Worm (Caenorhabditis elegans) whole organism, L1 larva: Measurements from ENCODE around the gene srp-3.

ENCODE experiments used
- efl-1 ChIP-seq, 4 experiments: fragments of 150-350 bp; optimal IDR thresholded peaks in 3 of 4; peaks in 1 of 4; 1 replicate in 1 of 4; 2 replicates in 3 of 4; lab custom pipeline; 2014; ENCODE audit warnings: missing biosample characterization in 2 of 4, missing genetic modification characterization in 2 of 4, missing genetic modification reagents in 2 of 4
- egl-27 ChIP-seq, 2 experiments: fragments of 150-350 bp in 1 of 2; sonication (generic microtip); optimal IDR thresholded peaks; 3 replicates each; lab custom pipeline; 2017 to 2018; ENCODE audit warnings: missing biosample characterization in 2 of 2, missing genetic modification characterization in 2 of 2, missing genetic modification reagents in 2 of 2
- nhr-19 ChIP-seq: fragments of 200-800 bp; sonication (Bioruptor generic); conservative IDR thresholded peaks from 2 replicates; pipeline ENCODE4 v1.3.6; 2022; ENCODE audit warnings: missing genetic modification characterization, missing compliant biosample characterization
- nhr-28 ChIP-seq: fragments of 150-350 bp; optimal IDR thresholded peaks from 2 replicates; lab custom pipeline; 2014; ENCODE audit warnings: missing biosample characterization, missing genetic modification characterization
- nhr-47 ChIP-seq: sonication (generic microtip); optimal IDR thresholded peaks from 2 replicates; lab custom pipeline; 2016; ENCODE audit warnings: mild to moderate bottlenecking, missing genetic modification characterization, moderate library complexity, missing compliant biosample characterization

ce11 chrV:1908542-1908941 is at the start of gene srp-3:
- TF ChIP-seq nhr-19 (GFP tag; lab: Robert Waterston, UW), result no peak
- no peak for TF ChIP-seq nhr-28 (tag; lab: Kevin White, UChicago)
- TF ChIP-seq egl-27 (tag; optimal IDR thresholded peaks at IDR 0.05; lab: Kevin White, UChicago), result no peak
- no peak for TF ChIP-seq efl-1 (optimal IDR thresholded peaks at IDR 0.05; lab: Kevin White, UChicago)
- TF ChIP-seq efl-1 (GFP tag; optimal IDR thresholded peaks at IDR 0.05 in 1 of 2; lab: Kevin White, UChicago), result no peak
- no peak for TF ChIP-seq nhr-47 (tag; lab: Kevin White, UChicago)
